Fruit fly (Drosophila melanogaster): ENCODE data around the gene ZC3H3.
A peak's percentile ranks its signal among the peaks of the same experiment; 100 is the strongest.

Gene ZC3H3

DNA sequence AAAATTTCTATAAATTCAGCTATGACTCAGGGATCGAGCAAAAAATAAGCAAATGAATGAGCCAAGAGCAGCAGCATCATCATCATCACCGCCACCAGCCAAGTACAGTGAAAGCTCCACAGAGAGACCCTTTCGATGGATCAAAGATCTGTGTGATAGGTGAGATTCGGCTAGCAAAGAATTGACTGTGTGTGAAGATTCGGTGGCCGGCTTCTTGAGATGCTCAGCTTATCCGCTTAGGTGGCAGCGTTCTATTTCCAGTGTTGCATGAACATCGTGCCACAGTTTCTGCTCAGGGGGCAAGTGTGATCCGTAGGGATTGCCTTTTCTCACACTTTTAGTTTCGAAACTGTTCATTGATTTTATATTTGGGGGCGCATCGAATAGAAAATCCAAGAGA, 43.6 kb upstream of the ZC3H3 start (continued):
- TF ChIP-seq danr (GFP tag; IDR thresholded peaks at IDR 0.05) (no peak), BEAF-32 (GFP tag; optimal IDR thresholded peaks at IDR 0.05) (no peak), hbn (GFP tag; IDR thresholded peaks at IDR 0.05; ENCODE audit: partially characterized antibody) (no peak), CG10543 (GFP tag; optimal IDR thresholded peaks at IDR 0.05) (peak; percentile 81), Gug (GFP tag; IDR thresholded peaks at IDR 0.05) (peak; percentile 42; the same call in 2 of the 4 replicates), Sry-β (GFP tag; optimal IDR thresholded peaks at IDR 0.05) (no peak), gsb-n (tag; optimal IDR thresholded peaks at IDR 0.05) (no peak), kah (GFP tag; optimal IDR thresholded peaks at IDR 0.05) (peak; percentile 62), ash1 (GFP tag; optimal IDR thresholded peaks at IDR 0.05) (no peak), bsh (GFP tag; optimal IDR thresholded peaks at IDR 0.05) (peak in 1 of 2 experiments; percentile 11), cwo (GFP tag; optimal IDR thresholded peaks at IDR 0.05) (peak; percentile 13), CG10321 (GFP tag; IDR thresholded peaks at IDR 0.05) (no peak), CG1529 (GFP tag; optimal IDR thresholded peaks at IDR 0.05) (no peak), ci (GFP tag; IDR thresholded peaks at IDR 0.05) (peak; percentile 54; the same call in 1 of the 3 replicates), Adf1 (GFP tag; IDR thresholded peaks at IDR 0.05) (no peak), CG4707 (GFP tag; optimal IDR thresholded peaks at IDR 0.05) (no peak), zen (tag; optimal IDR thresholded peaks at IDR 0.05) (no peak), CG6175 (GFP tag; IDR thresholded peaks at IDR 0.05) (peak; percentile 92), sens (GFP tag) (no peak), CG12299 (tag; optimal IDR thresholded peaks at IDR 0.05) (no peak), Dip3 (GFP tag; optimal IDR thresholded peaks at IDR 0.05) (no peak), CG5245 (GFP tag; optimal IDR thresholded peaks at IDR 0.05) (no peak), gcm2 (GFP tag; optimal IDR thresholded peaks at IDR 0.05) (no peak), ftz-f1 (GFP tag; optimal IDR thresholded peaks at IDR 0.05) (no peak), Atf6 (GFP tag; IDR thresholded peaks at IDR 0.05) (no peak), CG10979 (tag; optimal IDR thresholded peaks at IDR 0.05) (no peak), Lpt (GFP tag; optimal IDR thresholded peaks at IDR 0.05) (no peak), CG17385 (GFP tag; optimal IDR thresholded peaks at IDR 0.05) (peak; percentile 3), NK7.1 (GFP tag; optimal IDR thresholded peaks at IDR 0.05) (no peak), CG11723 (GFP tag; optimal IDR thresholded peaks at IDR 0.05) (no peak), Rfx (GFP tag; IDR thresholded peaks at IDR 0.05) (peak; percentile 60), CG2678 (tag; optimal IDR thresholded peaks at IDR 0.05) (peak; percentile 4), CG10209 (GFP tag; optimal IDR thresholded peaks at IDR 0.05) (no peak), ind (GFP tag; optimal IDR thresholded peaks at IDR 0.05) (no peak), croc (GFP tag; conservative IDR thresholded peaks at IDR 0.05) (no peak), Sox102F (GFP tag; optimal IDR thresholded peaks at IDR 0.05) (no peak), peb (GFP tag; IDR thresholded peaks at IDR 0.05) (0 out of 2 replicates have a peak, but pooled peaks have one; percentile 6), Optix (GFP tag; IDR thresholded peaks at IDR 0.05) (no peak), gsb (GFP tag; IDR thresholded peaks at IDR 0.05) (peak; percentile 27; the same call in 1 of the 2 replicates), chif (GFP tag; optimal IDR thresholded peaks at IDR 0.05) (no peak), mam (GFP tag; optimal IDR thresholded peaks at IDR 0.05) (no peak), sug (tag; optimal IDR thresholded peaks at IDR 0.05) (peak; percentile 6), ac (GFP tag; optimal IDR thresholded peaks at IDR 0.05) (no peak), gce (GFP tag; IDR thresholded peaks at IDR 0.05) (no peak), CG34422 (GFP tag; IDR thresholded peaks at IDR 0.05) (no peak), D (optimal IDR thresholded peaks at IDR 0.05) (no peak), D (GFP tag; optimal IDR thresholded peaks at IDR 0.05) (no peak), gro (GFP tag; optimal IDR thresholded peaks at IDR 0.05) (no peak), fd96Cb (tag; optimal IDR thresholded peaks at IDR 0.05) (no peak), CG18764 (GFP tag; optimal IDR thresholded peaks at IDR 0.05) (no peak), CG7839 (tag; optimal IDR thresholded peaks at IDR 0.05) (no peak), scrt (GFP tag; optimal IDR thresholded peaks at IDR 0.05) (no peak)
